Worm (Caenorhabditis elegans) whole organism, late embryonic: ENCODE data around the gene ttr-15.

Experiments
- C08G9.2 ChIP-seq: sonication (generic microtip); optimal IDR thresholded peaks from 2 replicates; lab custom pipeline; 2016; ENCODE audit warnings: mild to moderate bottlenecking, missing genetic modification characterization, moderate library complexity, missing compliant biosample characterization
- ama-1 ChIP-seq: fragments of 150-350 bp; optimal IDR thresholded peaks from 2 replicates; lab custom pipeline; 2014
- ceh-22 ChIP-seq: sonication (generic microtip); optimal IDR thresholded peaks from 2 replicates; lab custom pipeline; 2017; ENCODE audit warnings: missing biosample characterization, missing genetic modification characterization
- dmd-4 ChIP-seq: sonication (generic microtip); optimal IDR thresholded peaks from 2 replicates; lab custom pipeline; 2016; ENCODE audit warnings: borderline replicate concordance, missing genetic modification characterization, missing compliant biosample characterization
- elt-4 ChIP-seq: sonication (generic microtip); optimal IDR thresholded peaks from 2 replicates; lab custom pipeline; 2016; ENCODE audit warnings: missing genetic modification characterization, missing compliant biosample characterization
- ets-4 ChIP-seq: sonication (generic microtip); optimal IDR thresholded peaks from 2 replicates; lab custom pipeline; 2016; ENCODE audit warnings: missing genetic modification characterization, missing compliant biosample characterization
- hlh-13 ChIP-seq: fragments of 200-800 bp; sonication (Bioruptor generic); optimal IDR thresholded peaks from 2 replicates; lab custom pipeline; 2018; ENCODE audit warnings: mild to moderate bottlenecking, missing genetic modification characterization, missing compliant biosample characterization
- nhr-11 ChIP-seq: fragments of 150-350 bp; optimal IDR thresholded peaks from 2 replicates; lab custom pipeline; 2014; ENCODE audit warnings: missing biosample characterization, missing genetic modification characterization
- ref-2 ChIP-seq: sonication (generic microtip); optimal IDR thresholded peaks from 2 replicates; lab custom pipeline; 2016; ENCODE audit warnings: missing genetic modification characterization, missing compliant biosample characterization
- sdc-2 ChIP-seq: sonication (generic microtip); optimal IDR thresholded peaks from 2 replicates; lab custom pipeline; 2016; ENCODE audit warnings: missing genotype, missing genetic modification characterization, missing compliant biosample characterization
- sox-2 ChIP-seq: fragments of 200-800 bp; sonication (Bioruptor generic); IDR thresholded peaks from 2 replicates; pipeline ENCODE4 v1.3.6; 2022; ENCODE audit warnings: missing genetic modification reagents, missing genetic modification characterization, missing compliant biosample characterization
- ztf-16 ChIP-seq: sonication (generic microtip); optimal IDR thresholded peaks from 2 replicates; lab custom pipeline; 2017; ENCODE audit warnings: missing genetic modification characterization, missing compliant biosample characterization

ce11 chrIII:10381473-10381872 is 43.8 kb downstream of the ttr-15 start, which contains the start of gene C38H2.2:
- TF ChIP-seq sox-2 (GFP tag; lab: Robert Waterston, UW) (no peak), elt-4 (no peak), sdc-2 (tag; lab: Kevin White, UChicago) (no peak), hlh-13 (GFP tag; lab: Kevin White, UChicago) (no peak), ceh-22 (no peak), C08G9.2 (tag; lab: Kevin White, UChicago) (no peak), ama-1 (no peak), ref-2 (tag; lab: Kevin White, UChicago) (no peak), dmd-4 (no peak), nhr-11 (tag; lab: Kevin White, UChicago) (no peak), ets-4 (no peak), ztf-16 (no peak)
